Worm (Caenorhabditis elegans) whole organism, midembryonic: ENCODE results near the gene gpx-7.

Experiments
- T22C8.4 ChIP-seq: fragments of 200-800 bp; sonication (Bioruptor generic); IDR thresholded peaks from 2 replicates; pipeline ENCODE4 v1.3.6; 2022; ENCODE audit warnings: missing genetic modification characterization, missing compliant biosample characterization
- cog-1 ChIP-seq: sonication (generic microtip); optimal IDR thresholded peaks from 2 replicates; lab custom pipeline; 2016; ENCODE audit warnings: missing genetic modification characterization, missing compliant biosample characterization
- flt-1 ChIP-seq: fragments of 200-800 bp; sonication (Bioruptor generic); IDR thresholded peaks from 2 replicates; pipeline ENCODE4 v1.3.6; 2022; ENCODE audit warnings: missing genetic modification characterization, missing compliant biosample characterization
- klf-2 ChIP-seq: fragments of 200-800 bp; sonication (Bioruptor generic); conservative IDR thresholded peaks from 2 replicates; pipeline ENCODE4 v1.3.6; 2022; ENCODE audit warnings: missing genetic modification reagents, missing genetic modification characterization, missing compliant biosample characterization
- med-1 ChIP-seq: sonication (generic microtip); optimal IDR thresholded peaks from 2 replicates; lab custom pipeline; 2017; ENCODE audit warnings: missing genetic modification characterization, mild to moderate bottlenecking, missing compliant biosample characterization, antibody characterized with exemption, missing genetic modification reagents; ENCODE audit not compliant: insufficient read depth
- ref-1 ChIP-seq: fragments of 200-800 bp; sonication (Bioruptor generic); conservative IDR thresholded peaks from 2 replicates; pipeline ENCODE4 v1.3.6; 2022; ENCODE audit warnings: missing genetic modification reagents, missing genetic modification characterization, missing compliant biosample characterization
- tab-1 ChIP-seq: fragments of 200-800 bp; sonication (Bioruptor generic); IDR thresholded peaks from 2 replicates; pipeline ENCODE4 v1.3.6; 2022; ENCODE audit warnings: missing genetic modification characterization, missing compliant biosample characterization
- ztf-23 ChIP-seq: fragments of 200-800 bp; sonication (Bioruptor generic); IDR thresholded peaks from 2 replicates; pipeline ENCODE4 v1.3.6; 2022; ENCODE audit warnings: missing genetic modification reagents, missing genetic modification characterization, missing compliant biosample characterization
- ztf-29 ChIP-seq: fragments of 200-800 bp; sonication (Bioruptor generic); IDR thresholded peaks from 2 replicates; pipeline ENCODE4 v1.3.6; 2022; ENCODE audit warnings: missing genetic modification reagents, missing genetic modification characterization, missing compliant biosample characterization

The gpx-7 gene

ce11 chrX:7800370-7800769 lies 790 bp upstream of the gpx-7 start:
- TF ChIP-seq ztf-23 (GFP tag; lab: Robert Waterston, UW) (no peak), med-1 (GFP tag; lab: Kevin White, UChicago) (no peak), T22C8.4 (no peak), ref-1 (GFP tag; lab: Robert Waterston, UW) (no peak), klf-2 (GFP tag; lab: Robert Waterston, UW) (no peak), cog-1 (tag; lab: Kevin White, UChicago) (no peak), flt-1 (GFP tag; lab: Robert Waterston, UW) (no peak)

- 0 out of 2 replicates have a peak, but pooled peaks have one; percentile 16 for TF ChIP-seq ztf-23 (GFP tag; lab: Robert Waterston, UW)
- TF ChIP-seq cog-1 (tag; lab: Kevin White, UChicago): peak; percentile 9
- no peak for TF ChIP-seq klf-2 (GFP tag; lab: Robert Waterston, UW)
Measured at ce11 chrX:7798248-7799020, 1.1 kb downstream of the gpx-7 start, which contains the start of gene adm-4. Gene adm-4 (minus strand): TSS chrX:7798298.

DNA sequence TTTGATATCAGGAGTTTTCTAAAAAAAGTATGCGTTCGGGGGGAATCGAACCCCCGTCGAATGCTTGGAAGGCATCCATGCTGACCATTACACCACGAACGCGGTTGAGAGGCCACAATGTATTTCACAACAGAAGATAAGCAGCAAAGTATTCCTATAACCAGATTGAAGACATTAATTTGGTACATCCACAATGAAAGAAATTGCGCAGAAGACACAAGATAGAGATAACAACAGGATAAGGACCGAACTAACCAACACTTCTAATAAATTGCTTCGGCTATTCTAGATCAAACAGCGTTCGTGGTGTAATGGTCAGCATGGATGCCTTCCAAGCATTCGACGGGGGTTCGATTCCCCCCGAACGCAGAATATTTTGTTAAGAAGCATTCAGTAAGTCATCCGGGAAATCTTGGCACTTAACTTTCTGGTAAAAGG lies 5.3 kb downstream of the gpx-7 start:
- TF ChIP-seq med-1 (GFP tag; lab: Kevin White, UChicago): no peak
- 0 out of 2 replicates have a peak, but pooled peaks have one; percentile 12 for TF ChIP-seq ref-1 (GFP tag; lab: Robert Waterston, UW)
- peak; percentile 75 for TF ChIP-seq ztf-23 (GFP tag; lab: Robert Waterston, UW)
- TF ChIP-seq klf-2 (GFP tag; lab: Robert Waterston, UW): 0 out of 2 replicates have a peak, but pooled peaks have one; percentile 8
- TF ChIP-seq T22C8.4: 0 out of 2 replicates have a peak, but pooled peaks have one; percentile 42
- peak; percentile 62 for TF ChIP-seq tab-1 (GFP tag; lab: Robert Waterston, UW)
- no peak for TF ChIP-seq ztf-29 (GFP tag; lab: Robert Waterston, UW)
- TF ChIP-seq cog-1 (tag; lab: Kevin White, UChicago): no peak
- TF ChIP-seq flt-1 (GFP tag; lab: Robert Waterston, UW): peak; percentile 68; the same call in 1 of the 2 replicates

DNA sequence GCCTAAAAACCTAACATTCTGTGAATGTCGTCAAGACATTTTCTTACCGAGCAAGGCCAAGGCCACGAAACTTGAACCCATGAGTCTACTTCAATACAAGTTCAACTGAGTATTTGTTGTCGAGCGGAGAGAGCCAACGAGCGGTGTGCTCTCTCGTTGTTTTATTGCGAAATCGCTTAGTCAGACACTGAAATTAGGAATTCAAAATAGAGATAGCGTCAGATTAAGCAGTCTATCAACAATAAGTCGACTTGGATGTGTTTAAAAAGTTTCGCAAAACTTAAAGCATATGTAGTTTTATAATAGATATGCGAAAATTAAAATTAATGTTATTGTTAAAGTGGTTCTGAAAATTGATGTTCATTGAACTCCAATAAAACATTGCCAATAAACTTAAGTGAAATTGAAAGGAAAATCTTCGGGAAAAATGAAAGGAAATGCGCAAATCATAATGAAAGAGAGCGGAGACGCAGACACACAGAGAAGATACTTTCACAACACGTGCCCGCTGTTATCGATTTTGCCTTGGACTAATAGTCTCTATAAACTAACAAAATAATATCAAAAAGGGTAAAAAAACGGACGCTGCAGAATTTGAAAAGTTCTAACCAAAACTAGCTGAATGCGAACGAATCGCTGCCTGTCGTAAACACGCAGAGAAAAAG lies 6.1 kb downstream of the gpx-7 start, which contains the start of gene ZK154.6:
TSS of gene ZK154.6 (minus strand) at position 187 of the 665 bp plus-strand sequence.
- no peak for TF ChIP-seq ztf-29 (GFP tag; lab: Robert Waterston, UW)
- peak; percentile 59 for TF ChIP-seq T22C8.4
- TF ChIP-seq tab-1 (GFP tag; lab: Robert Waterston, UW): no peak
- TF ChIP-seq med-1 (GFP tag; lab: Kevin White, UChicago): no peak
- no peak for TF ChIP-seq ztf-23 (GFP tag; lab: Robert Waterston, UW)

- no peak for TF ChIP-seq ztf-23 (GFP tag; lab: Robert Waterston, UW)
- TF ChIP-seq T22C8.4: no peak
- no peak for TF ChIP-seq med-1 (GFP tag; lab: Kevin White, UChicago)
- no peak for TF ChIP-seq ztf-29 (GFP tag; lab: Robert Waterston, UW)
- TF ChIP-seq klf-2 (GFP tag; lab: Robert Waterston, UW): no peak
- TF ChIP-seq ref-1 (GFP tag; lab: Robert Waterston, UW): no peak
- TF ChIP-seq flt-1 (GFP tag; lab: Robert Waterston, UW): no peak
- TF ChIP-seq tab-1 (GFP tag; lab: Robert Waterston, UW): no peak
- no peak for TF ChIP-seq cog-1 (tag; lab: Kevin White, UChicago)
Measured at ce11 chrX:7791802-7792201, 7.8 kb downstream of the gpx-7 start.

DNA sequence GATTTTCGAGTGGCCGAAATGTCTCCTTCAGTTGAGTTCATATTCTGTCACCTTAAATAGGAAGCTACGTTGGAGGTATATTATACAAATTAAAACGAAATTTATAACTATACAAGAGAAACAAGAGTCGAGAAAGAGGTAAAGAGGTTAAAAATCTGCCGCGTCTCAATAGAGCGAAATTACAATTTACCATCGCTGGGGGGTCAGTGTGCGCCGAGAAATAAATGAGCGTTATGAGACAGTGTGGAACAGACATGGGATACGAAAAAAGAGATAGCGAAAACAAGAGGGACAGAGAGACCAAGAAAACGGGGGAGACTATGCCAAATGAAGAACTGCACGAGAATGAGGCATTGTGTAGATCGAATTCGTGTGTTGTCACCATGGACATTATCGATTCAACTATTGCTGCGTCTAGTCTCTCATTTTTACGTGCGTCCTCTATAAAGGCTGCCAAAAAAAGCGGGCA lies 11.7 kb downstream of the gpx-7 start, which contains the start of gene ZK154.5:
TSS of gene ZK154.5 (minus strand) at position 51 of the 469 bp plus-strand sequence.
- TF ChIP-seq tab-1 (GFP tag; lab: Robert Waterston, UW) (no peak), T22C8.4 (0 out of 2 replicates have a peak, but pooled peaks have one; percentile 34), flt-1 (GFP tag; lab: Robert Waterston, UW) (0 out of 2 replicates have a peak, but pooled peaks have one; percentile 45), ztf-29 (GFP tag; lab: Robert Waterston, UW) (no peak), med-1 (GFP tag; lab: Kevin White, UChicago) (no peak), klf-2 (GFP tag; lab: Robert Waterston, UW) (no peak), ref-1 (GFP tag; lab: Robert Waterston, UW) (no peak), ztf-23 (GFP tag; lab: Robert Waterston, UW) (no peak), cog-1 (tag; lab: Kevin White, UChicago) (peak; percentile 15)

DNA sequence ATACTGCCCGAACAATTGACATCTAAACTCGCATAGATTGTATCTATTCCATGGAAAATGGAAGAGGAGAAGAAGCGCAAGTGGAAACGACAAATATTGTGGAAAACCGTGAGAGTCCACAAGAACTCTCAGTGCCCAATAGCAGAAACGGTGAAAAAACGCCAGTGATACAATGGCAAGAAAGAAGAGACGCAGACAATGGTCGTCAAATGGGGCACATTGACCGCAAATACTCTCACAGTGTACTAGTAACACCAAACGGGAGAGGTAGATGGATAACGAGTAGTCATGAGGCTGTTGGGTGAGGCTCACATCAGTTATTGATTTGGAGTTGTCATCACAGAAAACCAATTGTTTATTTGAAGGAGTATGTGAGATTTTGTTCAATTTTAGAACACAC lies 17.2 kb downstream of the gpx-7 start, which contains the start of gene ZK154.4:
TSS of gene ZK154.4 (minus strand) at position 27 of the 400 bp plus-strand sequence.
- no peak for TF ChIP-seq klf-2 (GFP tag; lab: Robert Waterston, UW)
- no peak for TF ChIP-seq med-1 (GFP tag; lab: Kevin White, UChicago)
- TF ChIP-seq T22C8.4: no peak
- TF ChIP-seq ref-1 (GFP tag; lab: Robert Waterston, UW): no peak
- no peak for TF ChIP-seq ztf-29 (GFP tag; lab: Robert Waterston, UW)
- TF ChIP-seq cog-1 (tag; lab: Kevin White, UChicago): no peak
- TF ChIP-seq ztf-23 (GFP tag; lab: Robert Waterston, UW): no peak
- TF ChIP-seq flt-1 (GFP tag; lab: Robert Waterston, UW): no peak
- TF ChIP-seq tab-1 (GFP tag; lab: Robert Waterston, UW): no peak

ce11 chrX:7781827-7782226 lies 17.8 kb downstream of the gpx-7 start:
- TF ChIP-seq med-1 (GFP tag; lab: Kevin White, UChicago) (no peak), flt-1 (GFP tag; lab: Robert Waterston, UW) (no peak), klf-2 (GFP tag; lab: Robert Waterston, UW) (no peak), T22C8.4 (no peak), ztf-29 (GFP tag; lab: Robert Waterston, UW) (no peak), ref-1 (GFP tag; lab: Robert Waterston, UW) (no peak), tab-1 (GFP tag; lab: Robert Waterston, UW) (no peak), ztf-23 (GFP tag; lab: Robert Waterston, UW) (no peak), cog-1 (tag; lab: Kevin White, UChicago) (no peak)
